Fruit fly (Drosophila melanogaster) whole organism, embryonic: ENCODE data around the gene mTerf3.

Experiments
- Awh ChIP-seq: fragments of 200-800 bp; sonication (Bioruptor generic); IDR thresholded peaks from 2 replicates; pipeline ENCODE4, ENCODE4 v1.3.6; 2022; ENCODE audit warnings: missing biosample characterization, missing genetic modification characterization
- CG14710 ChIP-seq: fragments of 200-800 bp; sonication (Bioruptor generic); optimal IDR thresholded peaks from 3 replicates; lab custom pipeline; 2019; ENCODE audit warnings: missing biosample characterization, mild to moderate bottlenecking, missing genetic modification characterization, moderate library complexity
- CG15479 ChIP-seq: fragments of 200-800 bp; sonication (Bioruptor generic); optimal IDR thresholded peaks from 3 replicates; lab custom pipeline; 2019; ENCODE audit warnings: missing biosample characterization, mild to moderate bottlenecking, missing genetic modification characterization, moderate library complexity
- CG17328 ChIP-seq: fragments of 200-800 bp; sonication (Bioruptor generic); IDR thresholded peaks from 2 replicates; pipeline ENCODE4 v1.3.6; 2022; ENCODE audit warnings: missing biosample characterization, missing genetic modification characterization
- CG18262 ChIP-seq: fragments of 200-800 bp; optimal IDR thresholded peaks from 3 replicates; lab custom pipeline; 2019; ENCODE audit warnings: missing biosample characterization, mild to moderate bottlenecking, missing genetic modification characterization, moderate library complexity
- CG2889 ChIP-seq: fragments of 200-800 bp; sonication (Bioruptor generic); IDR thresholded peaks from 3 replicates; pipeline ENCODE4 v1.3.6; 2022; ENCODE audit warnings: missing biosample characterization, missing genetic modification characterization
- CG3065 ChIP-seq: fragments of 200-800 bp; sonication (Bioruptor generic); optimal IDR thresholded peaks from 2 replicates; lab custom pipeline; 2016; ENCODE audit warnings: missing biosample characterization, missing genetic modification characterization
- CG4404 ChIP-seq: fragments of 200-800 bp; sonication (Bioruptor generic); IDR thresholded peaks from 2 replicates; pipeline ENCODE4 v1.3.6; 2022; ENCODE audit warnings: missing biosample characterization, missing genetic modification characterization
- CG6175 ChIP-seq: fragments of 200-800 bp; sonication (Bioruptor generic); IDR thresholded peaks from 3 replicates; pipeline ENCODE4 v1.3.6; 2022; ENCODE audit warnings: missing biosample characterization, missing genetic modification characterization
- CG6765 ChIP-seq: fragments of 200-800 bp; sonication (Bioruptor generic); optimal IDR thresholded peaks from 3 replicates; lab custom pipeline; 2017; ENCODE audit warnings: missing biosample characterization, mild to moderate bottlenecking, missing genetic modification characterization
- CG7357 ChIP-seq: fragments of 200-800 bp; sonication (Bioruptor generic); IDR thresholded peaks from 3 replicates; pipeline ENCODE4 v1.3.6; 2022; ENCODE audit warnings: missing biosample characterization, missing genetic modification characterization
- CG8089 ChIP-seq: fragments of 200-800 bp; sonication (Bioruptor generic); optimal IDR thresholded peaks from 3 replicates; lab custom pipeline; 2016; ENCODE audit warnings: missing biosample characterization, missing genetic modification characterization
- CG8765 ChIP-seq: fragments of 200-800 bp; sonication (Bioruptor generic); IDR thresholded peaks from 2 replicates; pipeline ENCODE4 v1.3.6; 2022; ENCODE audit warnings: missing biosample characterization, missing genetic modification characterization
- CG9215 ChIP-seq: fragments of 200-800 bp; sonication (Bioruptor generic); IDR thresholded peaks from 2 replicates; pipeline ENCODE4 v1.3.6; 2022; ENCODE audit warnings: missing biosample characterization, missing genetic modification characterization
- CG9727 ChIP-seq: fragments of 200-800 bp; sonication (Bioruptor generic); optimal IDR thresholded peaks from 3 replicates; lab custom pipeline; 2017; ENCODE audit warnings: missing biosample characterization, mild to moderate bottlenecking, missing genetic modification characterization
- E2f2 ChIP-seq: fragments of 200-800 bp; sonication (Bioruptor generic); IDR thresholded peaks from 2 replicates; pipeline ENCODE4 v1.3.6; 2022; ENCODE audit warnings: missing biosample characterization, missing genetic modification characterization
- Elba2 ChIP-seq: fragments of 200-800 bp; sonication (Bioruptor generic); optimal IDR thresholded peaks from 3 replicates; lab custom pipeline; 2016; ENCODE audit warnings: missing biosample characterization, missing genetic modification characterization
- Gug ChIP-seq: fragments of 200-800 bp; sonication (Bioruptor generic); IDR thresholded peaks from 4 replicates; pipeline ENCODE4 v1.3.6; 2022; ENCODE audit warnings: missing biosample characterization, missing genetic modification characterization
- H15 ChIP-seq: fragments of 200-800 bp; sonication (Bioruptor generic); IDR thresholded peaks from 3 replicates; pipeline ENCODE4 v1.3.6; 2022; ENCODE audit warnings: missing biosample characterization, missing genetic modification characterization
- HLH3B ChIP-seq: fragments of 200-800 bp; sonication (Bioruptor generic); IDR thresholded peaks from 2 replicates; pipeline ENCODE4 v1.3.6; 2022; ENCODE audit warnings: missing biosample characterization, missing genetic modification characterization
- HLH4C ChIP-seq: fragments of 200-800 bp; sonication (Bioruptor generic); IDR thresholded peaks from 3 replicates; pipeline ENCODE4 v1.3.6; 2022; ENCODE audit warnings: missing biosample characterization, missing genetic modification characterization; ENCODE audit not compliant: partially characterized antibody
- Hsf ChIP-seq: fragments of 200-800 bp; sonication (Bioruptor generic); optimal IDR thresholded peaks from 3 replicates; lab custom pipeline; 2016; ENCODE audit warnings: missing biosample characterization, missing genetic modification characterization
- Kr ChIP-seq: fragments of 200-800 bp; sonication (Bioruptor generic); optimal IDR thresholded peaks from 2 replicates; lab custom pipeline; 2017; ENCODE audit warnings: missing biosample characterization, mild to moderate bottlenecking, missing genetic modification characterization
- Mes4 ChIP-seq: fragments of 200-800 bp; sonication (Bioruptor generic); optimal IDR thresholded peaks from 2 replicates; lab custom pipeline; 2016; ENCODE audit warnings: missing biosample characterization, missing genetic modification characterization
- Nf-YA ChIP-seq: fragments of 200-800 bp; sonication (Bioruptor generic); IDR thresholded peaks from 2 replicates; pipeline ENCODE4 v1.3.6; 2022; ENCODE audit warnings: missing biosample characterization, missing genetic modification characterization
- Stat92E ChIP-seq, 3 experiments: fragments of >200 bp in 2 of 3; fragments of 200-800 bp in 1 of 3; sonication (Bioruptor generic) in 1 of 3; optimal IDR thresholded peaks; 2 replicates each; lab custom pipeline; 2017 to 2019; ENCODE audit warnings: missing biosample characterization in 3 of 3, missing genetic modification characterization in 3 of 3, mild to moderate bottlenecking in 1 of 3, moderate library complexity in 1 of 3
- ac ChIP-seq: fragments of 200-800 bp; sonication (Bioruptor generic); optimal IDR thresholded peaks from 3 replicates; lab custom pipeline; 2017; ENCODE audit warnings: missing biosample characterization, mild to moderate bottlenecking, missing genetic modification characterization
- al ChIP-seq: fragments of 200-800 bp; sonication (Bioruptor generic); IDR thresholded peaks from 2 replicates; pipeline ENCODE4 v1.3.6; 2022; ENCODE audit warnings: missing biosample characterization, missing genetic modification characterization
- ase ChIP-seq: fragments of 200-800 bp; sonication (Bioruptor generic); IDR thresholded peaks from 3 replicates; pipeline ENCODE4 v1.3.6; 2022; ENCODE audit warnings: missing biosample characterization, missing genetic modification characterization
- cato ChIP-seq: fragments of 200-800 bp; sonication (Bioruptor generic); optimal IDR thresholded peaks from 2 replicates; lab custom pipeline; 2016; ENCODE audit warnings: missing biosample characterization, missing genetic modification characterization, borderline replicate concordance
- cg ChIP-seq: fragments of 200-800 bp; sonication (Bioruptor generic); optimal IDR thresholded peaks from 3 replicates; lab custom pipeline; 2019; ENCODE audit warnings: missing biosample characterization, mild to moderate bottlenecking, missing genetic modification characterization, moderate library complexity
- ci ChIP-seq: fragments of 200-800 bp; sonication (Bioruptor generic); IDR thresholded peaks from 3 replicates; pipeline ENCODE4 v1.3.6; 2022; ENCODE audit warnings: missing biosample characterization, missing genetic modification characterization
- corto ChIP-seq: fragments of 200-800 bp; sonication (Bioruptor generic); optimal IDR thresholded peaks from 2 replicates; lab custom pipeline; 2016; ENCODE audit warnings: missing biosample characterization, mild to moderate bottlenecking, missing genetic modification characterization, moderate library complexity
- dmrt11E ChIP-seq: fragments of 200-800 bp; sonication (Bioruptor generic); optimal IDR thresholded peaks from 3 replicates; lab custom pipeline; 2018; ENCODE audit warnings: missing biosample characterization, mild to moderate bottlenecking, missing genetic modification characterization, moderate library complexity
- fd102C ChIP-seq: fragments of 200-800 bp; sonication (Bioruptor generic); optimal IDR thresholded peaks from 2 replicates; lab custom pipeline; 2018; ENCODE audit warnings: missing biosample characterization, mild to moderate bottlenecking, missing genetic modification characterization, moderate library complexity
- ftz-f1 ChIP-seq: fragments of 200-800 bp; sonication (Bioruptor generic); optimal IDR thresholded peaks from 2 replicates; lab custom pipeline; 2016; ENCODE audit warnings: missing biosample characterization, missing genetic modification characterization
- fu2 ChIP-seq: fragments of 200-800 bp; sonication (Bioruptor generic); optimal IDR thresholded peaks from 2 replicates; lab custom pipeline; 2016; ENCODE audit warnings: missing biosample characterization, missing genetic modification characterization
- gce ChIP-seq: fragments of 200-800 bp; sonication (Bioruptor generic); IDR thresholded peaks from 3 replicates; pipeline ENCODE4 v1.3.6; 2022; ENCODE audit warnings: missing biosample characterization, missing genetic modification characterization
- gfzf ChIP-seq: fragments of 200-800 bp; sonication (Bioruptor generic); optimal IDR thresholded peaks from 2 replicates; lab custom pipeline; 2016; ENCODE audit warnings: missing biosample characterization, mild to moderate bottlenecking, missing genetic modification characterization, moderate library complexity
- grn ChIP-seq: fragments of 200-800 bp; sonication (Bioruptor generic); optimal IDR thresholded peaks from 3 replicates; lab custom pipeline; 2017; ENCODE audit warnings: missing biosample characterization, missing genetic modification characterization
- gt ChIP-seq: fragments of 200-800 bp; sonication (Bioruptor generic); IDR thresholded peaks from 2 replicates; pipeline ENCODE4 v1.3.6; 2022; ENCODE audit warnings: missing biosample characterization, missing genetic modification characterization
- hth ChIP-seq: fragments of >200 bp; optimal IDR thresholded peaks from 2 replicates; lab custom pipeline; 2017; ENCODE audit warnings: inconsistent platforms
- kay ChIP-seq: fragments of 200-800 bp; sonication (Bioruptor generic); optimal IDR thresholded peaks from 2 replicates; lab custom pipeline; 2016; ENCODE audit warnings: missing biosample characterization, missing genetic modification characterization
- lab ChIP-seq: fragments of 200-800 bp; sonication (Bioruptor generic); optimal IDR thresholded peaks from 3 replicates; lab custom pipeline; 2017; ENCODE audit warnings: missing biosample characterization, missing genetic modification characterization, mild to moderate bottlenecking, moderate library complexity, missing genetic modification reagents
- mld ChIP-seq: fragments of 200-800 bp; sonication (Bioruptor generic); IDR thresholded peaks from 3 replicates; pipeline ENCODE4 v1.3.6; 2022; ENCODE audit warnings: missing biosample characterization, missing genetic modification characterization; ENCODE audit not compliant: partially characterized antibody
- odd ChIP-seq: fragments of 200-800 bp; sonication (Bioruptor generic); optimal IDR thresholded peaks from 2 replicates; lab custom pipeline; 2017; ENCODE audit warnings: missing biosample characterization, mild to moderate bottlenecking, missing genetic modification characterization
- run ChIP-seq: fragments of 200-800 bp; sonication (Bioruptor generic); optimal IDR thresholded peaks from 3 replicates; lab custom pipeline; 2018; ENCODE audit warnings: missing biosample characterization, mild to moderate bottlenecking, missing genetic modification characterization
- sens-2 ChIP-seq: fragments of 200-800 bp; sonication (Bioruptor generic); IDR thresholded peaks from 2 replicates; pipeline ENCODE4 v1.3.6; 2022; ENCODE audit warnings: missing biosample characterization, missing genetic modification characterization
- vnd ChIP-seq: fragments of 200-800 bp; sonication (Bioruptor generic); IDR thresholded peaks from 3 replicates; pipeline ENCODE4 v1.3.6; 2022; ENCODE audit warnings: missing biosample characterization, missing genetic modification characterization; ENCODE audit not compliant: partially characterized antibody
- yki ChIP-seq: fragments of >200 bp; optimal IDR thresholded peaks from 3 replicates; lab custom pipeline; 2018

The mTerf3 gene

DNA sequence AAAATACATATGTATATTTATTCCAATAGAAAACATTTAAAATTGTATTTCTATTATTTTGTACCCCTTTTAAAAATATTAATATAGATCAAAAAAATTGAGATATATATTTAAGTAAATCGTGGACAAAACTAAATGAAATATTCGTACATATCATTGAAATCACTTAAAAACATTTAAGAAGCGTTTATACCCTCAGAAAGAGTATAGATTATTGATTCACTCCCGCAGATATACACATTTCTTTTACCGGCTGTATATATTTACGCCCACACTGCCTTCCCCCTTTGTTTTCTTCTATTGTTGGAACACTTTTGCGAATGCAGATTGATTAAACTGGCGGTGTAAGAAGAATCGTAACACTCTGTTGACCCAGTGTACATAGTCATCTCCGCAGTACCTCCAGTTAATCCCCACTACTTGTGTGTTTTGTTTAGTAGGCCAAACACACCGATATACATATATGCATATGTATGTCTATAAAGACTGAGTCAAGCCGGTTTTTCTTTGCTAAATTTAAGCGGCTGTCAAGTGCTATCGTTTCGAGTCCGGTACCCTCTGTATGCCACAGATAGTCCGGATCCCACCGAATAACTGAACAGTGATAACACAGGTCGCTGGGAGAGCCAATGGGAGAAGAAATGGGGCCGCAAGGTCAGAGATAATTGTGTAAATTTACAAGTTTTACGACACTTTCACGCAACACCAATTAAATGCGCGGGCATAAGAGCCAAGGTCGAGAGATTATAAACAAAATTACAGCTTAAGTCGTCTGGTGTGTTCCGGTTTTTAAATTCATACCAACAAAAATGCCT is 48.9 kb downstream of the mTerf3 start (continued):
- TF ChIP-seq HLH4C, result no peak
- peak; percentile 64 for TF ChIP-seq ftz-f1 (GFP tag; lab: Kevin White, UChicago)
- TF ChIP-seq run (tag; lab: Kevin White, UChicago), result no peak
- no peak for TF ChIP-seq al (GFP tag; lab: Robert Waterston, UW)
- peak; percentile 68 for TF ChIP-seq Mes4 (GFP tag; lab: Kevin White, UChicago)
- no peak for TF ChIP-seq CG7357
- TF ChIP-seq CG6765 (GFP tag; lab: Kevin White, UChicago), result peak; percentile 49
- TF ChIP-seq lab, result peak; percentile 43
- TF ChIP-seq mld, result no peak
- TF ChIP-seq CG17328 (GFP tag; lab: Robert Waterston, UW), result peak; percentile 32; the same call in 1 of the 2 replicates
- TF ChIP-seq Hsf, result peak; percentile 49
- 0 out of 2 replicates have a peak, but pooled peaks have one; percentile 25 for TF ChIP-seq E2f2
- no peak for TF ChIP-seq ase
- no peak for TF ChIP-seq Nf-YA (GFP tag; lab: Robert Waterston, UW)
- no peak for TF ChIP-seq grn (GFP tag; lab: Kevin White, UChicago)
- no peak for TF ChIP-seq Gug
- peak; percentile 17 for TF ChIP-seq kay
- no peak for TF ChIP-seq CG2889 (GFP tag; lab: Robert Waterston, UW)
- TF ChIP-seq HLH3B (GFP tag; lab: Robert Waterston, UW), result peak; percentile 6; the same call in 1 of the 2 replicates
- TF ChIP-seq gfzf (GFP tag; lab: Kevin White, UChicago), result no peak
- TF ChIP-seq cg (GFP tag; lab: Kevin White, UChicago), result no peak
- TF ChIP-seq CG6175, result no peak
- no peak for TF ChIP-seq CG8765 (GFP tag; lab: Robert Waterston, UW)
- no peak for TF ChIP-seq vnd (GFP tag; lab: Robert Waterston, UW)
- TF ChIP-seq ac, result peak; percentile 79
- TF ChIP-seq hth (lab: Kevin White, UChicago), result no peak
- peak; percentile 52; the same call in 1 of the 2 replicates for TF ChIP-seq Awh
- no peak for TF ChIP-seq odd (GFP tag; lab: Kevin White, UChicago)
- TF ChIP-seq yki (lab: Kevin White, UChicago), result no peak
- peak; percentile 32 for TF ChIP-seq cato (GFP tag; lab: Kevin White, UChicago)
- no peak for TF ChIP-seq H15
- no peak for TF ChIP-seq Stat92E (GFP tag; optimal IDR thresholded peaks at IDR 0.05; lab: Kevin White, UChicago)
- no peak for TF ChIP-seq Elba2 (GFP tag; lab: Kevin White, UChicago)
- TF ChIP-seq gt, result no peak
- peak; percentile 41 for TF ChIP-seq CG18262 (tag; lab: Kevin White, UChicago)
- 0 out of 3 replicates have a peak, but pooled peaks have one; percentile 64 for TF ChIP-seq gce
- peak; percentile 70 for TF ChIP-seq dmrt11E (tag; lab: Kevin White, UChicago)
- TF ChIP-seq CG14710, result peak; percentile 16
- TF ChIP-seq ci (GFP tag; lab: Robert Waterston, UW), result peak; percentile 86
- TF ChIP-seq corto, result no peak
- peak; percentile 79 for TF ChIP-seq fd102C (GFP tag; lab: Kevin White, UChicago)
- TF ChIP-seq fu2 (GFP tag; lab: Kevin White, UChicago), result peak; percentile 12
- no peak for TF ChIP-seq CG9215
- TF ChIP-seq CG4404 (GFP tag; lab: Robert Waterston, UW), result no peak
- TF ChIP-seq CG9727, result peak; percentile 62
- peak; percentile 5 for TF ChIP-seq CG15479 (GFP tag; lab: Kevin White, UChicago)
- peak; percentile 83 for TF ChIP-seq CG8089 (GFP tag; lab: Kevin White, UChicago)
- peak; percentile 22 for TF ChIP-seq CG3065
- TF ChIP-seq Kr (GFP tag; lab: Kevin White, UChicago), result peak; percentile 83
- no peak for TF ChIP-seq sens-2 (GFP tag; lab: Robert Waterston, UW)
